Fruit fly (Drosophila melanogaster) whole organism, embryonic: ENCODE data around the gene Tom70.

Source experiments
- Abd-B ChIP-seq: fragments of 200-800 bp; sonication (Bioruptor generic); optimal IDR thresholded peaks from 2 replicates; lab custom pipeline; 2018; ENCODE audit warnings: missing biosample characterization, mild to moderate bottlenecking, missing genetic modification characterization, moderate library complexity
- Asciz ChIP-seq: fragments of 200-800 bp; sonication (Bioruptor generic); optimal IDR thresholded peaks from 2 replicates; lab custom pipeline; 2017; ENCODE audit warnings: missing biosample characterization, mild to moderate bottlenecking, missing genetic modification characterization, missing genetic modification reagents
- CG10654 ChIP-seq: fragments of 200-800 bp; sonication (Bioruptor generic); optimal IDR thresholded peaks from 2 replicates; lab custom pipeline; 2016; ENCODE audit warnings: missing biosample characterization, missing genetic modification characterization
- CG11695 ChIP-seq: fragments of 200-800 bp; sonication (Bioruptor generic); IDR thresholded peaks from 3 replicates; pipeline ENCODE4 v1.3.6; 2022; ENCODE audit warnings: missing biosample characterization, missing genetic modification characterization
- CG12769 ChIP-seq: fragments of 200-800 bp; sonication (Bioruptor generic); optimal IDR thresholded peaks from 2 replicates; lab custom pipeline; 2019; ENCODE audit warnings: missing biosample characterization, mild to moderate bottlenecking, missing genetic modification characterization, moderate library complexity
- CG13424 ChIP-seq: fragments of 200-800 bp; sonication (Bioruptor generic); optimal IDR thresholded peaks from 2 replicates; lab custom pipeline; 2019; ENCODE audit warnings: missing biosample characterization, mild to moderate bottlenecking, missing genetic modification characterization, moderate library complexity
- CG15514 ChIP-seq: fragments of 200-800 bp; sonication (Bioruptor generic); optimal IDR thresholded peaks from 3 replicates; lab custom pipeline; 2017; ENCODE audit warnings: missing biosample characterization, missing genetic modification characterization, mild to moderate bottlenecking, moderate library complexity, missing genetic modification reagents
- CG16815 ChIP-seq: fragments of 200-800 bp; sonication (Bioruptor generic); optimal IDR thresholded peaks from 3 replicates; lab custom pipeline; 2017; ENCODE audit warnings: missing biosample characterization, mild to moderate bottlenecking, missing genetic modification characterization
- CG2129 ChIP-seq: fragments of 200-800 bp; sonication (Bioruptor generic); IDR thresholded peaks from 2 replicates; pipeline ENCODE4 v1.3.6; 2022; ENCODE audit warnings: missing biosample characterization, missing genetic modification characterization; ENCODE audit not compliant: partially characterized antibody
- CG30431 ChIP-seq: fragments of 200-800 bp; sonication (Bioruptor generic); optimal IDR thresholded peaks from 2 replicates; lab custom pipeline; 2017; ENCODE audit warnings: missing biosample characterization, missing genetic modification characterization
- CG31388 ChIP-seq: fragments of 200-800 bp; sonication (Bioruptor generic); optimal IDR thresholded peaks from 2 replicates; lab custom pipeline; 2016; ENCODE audit warnings: missing biosample characterization, missing genetic modification characterization
- CG32532 ChIP-seq: fragments of 200-800 bp; sonication (Bioruptor generic); IDR thresholded peaks from 2 replicates; pipeline ENCODE4 v1.3.6; 2022; ENCODE audit warnings: missing biosample characterization, missing genetic modification characterization
- CG34422 ChIP-seq: fragments of 200-800 bp; sonication (Bioruptor generic); IDR thresholded peaks from 3 replicates; pipeline ENCODE4 v1.3.6; 2022; ENCODE audit warnings: missing biosample characterization, missing genetic modification characterization
- CG5245 ChIP-seq: fragments of 200-800 bp; sonication (Bioruptor generic); optimal IDR thresholded peaks from 3 replicates; lab custom pipeline; 2016; ENCODE audit warnings: missing biosample characterization, missing genetic modification characterization
- CG6175 ChIP-seq: fragments of 200-800 bp; sonication (Bioruptor generic); IDR thresholded peaks from 3 replicates; pipeline ENCODE4 v1.3.6; 2022; ENCODE audit warnings: missing biosample characterization, missing genetic modification characterization
- CG6854 ChIP-seq: fragments of 200-800 bp; sonication (Bioruptor generic); optimal IDR thresholded peaks from 3 replicates; lab custom pipeline; 2017; ENCODE audit warnings: missing biosample characterization, mild to moderate bottlenecking, missing genetic modification characterization
- CG8281 ChIP-seq: fragments of 200-800 bp; sonication (Bioruptor generic); optimal IDR thresholded peaks from 2 replicates; lab custom pipeline; 2018; ENCODE audit warnings: missing biosample characterization, mild to moderate bottlenecking, missing genetic modification characterization, moderate library complexity
- CG9609 ChIP-seq: fragments of 200-800 bp; sonication (Bioruptor generic); optimal IDR thresholded peaks from 3 replicates; lab custom pipeline; 2016; ENCODE audit warnings: missing biosample characterization, missing genetic modification characterization
- CG9727 ChIP-seq: fragments of 200-800 bp; sonication (Bioruptor generic); optimal IDR thresholded peaks from 3 replicates; lab custom pipeline; 2017; ENCODE audit warnings: missing biosample characterization, mild to moderate bottlenecking, missing genetic modification characterization
- CoRest ChIP-seq: fragments of 200-800 bp; sonication (Bioruptor generic); optimal IDR thresholded peaks from 3 replicates; lab custom pipeline; 2018; ENCODE audit warnings: missing biosample characterization, mild to moderate bottlenecking, missing genetic modification characterization, moderate library complexity
- Dfd ChIP-seq, 2 experiments: fragments of >200 bp; optimal IDR thresholded peaks; 2 replicates each; lab custom pipeline; 2017; ENCODE audit warnings: missing biosample characterization in 2 of 2, missing genetic modification characterization in 2 of 2
- Dip3 ChIP-seq: fragments of 200-800 bp; sonication (Bioruptor generic); optimal IDR thresholded peaks from 3 replicates; lab custom pipeline; 2016; ENCODE audit warnings: missing biosample characterization, missing genetic modification characterization
- Doc3 ChIP-seq: fragments of 200-800 bp; sonication (Bioruptor generic); IDR thresholded peaks from 3 replicates; pipeline ENCODE4 v1.3.6; 2022; ENCODE audit warnings: missing biosample characterization, missing genetic modification characterization; ENCODE audit not compliant: partially characterized antibody
- Eip74EF ChIP-seq, 2 experiments: fragments of 200-800 bp in 1 of 2; fragments of >200 bp in 1 of 2; sonication (Bioruptor generic) in 1 of 2; optimal IDR thresholded peaks; 2 replicates each; lab custom pipeline; 2017 to 2019; ENCODE audit warnings: missing biosample characterization in 2 of 2, missing genetic modification characterization in 2 of 2, mild to moderate bottlenecking in 1 of 2, moderate library complexity in 1 of 2
- Elba2 ChIP-seq: fragments of 200-800 bp; sonication (Bioruptor generic); optimal IDR thresholded peaks from 3 replicates; lab custom pipeline; 2016; ENCODE audit warnings: missing biosample characterization, missing genetic modification characterization
- Lpt ChIP-seq: fragments of >200 bp; optimal IDR thresholded peaks from 2 replicates; lab custom pipeline; 2018; ENCODE audit warnings: missing biosample characterization, missing genetic modification characterization
- Nf-YC ChIP-seq: fragments of 200-800 bp; optimal IDR thresholded peaks from 3 replicates; lab custom pipeline; 2019; ENCODE audit warnings: missing biosample characterization, mild to moderate bottlenecking, missing genetic modification characterization, moderate library complexity
- Side ChIP-seq: fragments of 200-800 bp; sonication (Bioruptor generic); optimal IDR thresholded peaks from 2 replicates; lab custom pipeline; 2016; ENCODE audit warnings: missing biosample characterization, missing genetic modification characterization
- ato ChIP-seq: fragments of 200-800 bp; sonication (Bioruptor generic); IDR thresholded peaks from 2 replicates; pipeline ENCODE4 v1.3.6; 2022; ENCODE audit warnings: missing biosample characterization, missing genetic modification characterization; ENCODE audit not compliant: partially characterized antibody
- ci ChIP-seq: fragments of 200-800 bp; sonication (Bioruptor generic); IDR thresholded peaks from 3 replicates; pipeline ENCODE4 v1.3.6; 2022; ENCODE audit warnings: missing biosample characterization, missing genetic modification characterization
- danr ChIP-seq: fragments of 200-800 bp; sonication (Bioruptor generic); IDR thresholded peaks from 2 replicates; pipeline ENCODE4 v1.3.6; 2022; ENCODE audit warnings: missing biosample characterization, missing genetic modification characterization
- fu2 ChIP-seq: fragments of 200-800 bp; sonication (Bioruptor generic); optimal IDR thresholded peaks from 2 replicates; lab custom pipeline; 2016; ENCODE audit warnings: missing biosample characterization, missing genetic modification characterization
- gem ChIP-seq: fragments of 200-800 bp; sonication (Bioruptor generic); optimal IDR thresholded peaks from 2 replicates; lab custom pipeline; 2019; ENCODE audit warnings: missing biosample characterization, mild to moderate bottlenecking, missing genetic modification characterization, moderate library complexity
- hb ChIP-seq: fragments of 200-800 bp; sonication (Bioruptor generic); IDR thresholded peaks from 3 replicates; pipeline ENCODE4 v1.3.6; 2022; ENCODE audit warnings: missing biosample characterization, missing genetic modification characterization; ENCODE audit not compliant: partially characterized antibody
- hkb ChIP-seq, 2 experiments: fragments of 200-800 bp in 1 of 2; fragments of >200 bp in 1 of 2; sonication (Bioruptor generic) in 1 of 2; IDR thresholded peaks in 1 of 2; optimal IDR thresholded peaks in 1 of 2; 2 replicates each; pipeline versions ENCODE4 v1.3.6 to Lab custom; 2017 to 2022; ENCODE audit warnings: missing biosample characterization in 1 of 2, missing genetic modification characterization in 1 of 2
- inv ChIP-seq: fragments of 200-800 bp; sonication (Bioruptor generic); IDR thresholded peaks from 2 replicates; pipeline ENCODE4 v1.3.6; 2022; ENCODE audit warnings: missing biosample characterization, missing genetic modification characterization; ENCODE audit not compliant: partially characterized antibody
- jing ChIP-seq: fragments of 200-800 bp; sonication (Bioruptor generic); optimal IDR thresholded peaks from 2 replicates; lab custom pipeline; 2018; ENCODE audit warnings: missing biosample characterization, mild to moderate bottlenecking, missing genetic modification characterization
- nmo ChIP-seq: fragments of 200-800 bp; sonication (Bioruptor generic); optimal IDR thresholded peaks from 2 replicates; lab custom pipeline; 2018; ENCODE audit warnings: missing biosample characterization, mild to moderate bottlenecking, missing genetic modification characterization, moderate library complexity
- nom ChIP-seq: fragments of 200-800 bp; sonication (Bioruptor generic); optimal IDR thresholded peaks from 2 replicates; lab custom pipeline; 2017; ENCODE audit warnings: missing biosample characterization, missing genetic modification characterization, mild to moderate bottlenecking, moderate library complexity, missing genetic modification reagents
- odd ChIP-seq: fragments of 200-800 bp; sonication (Bioruptor generic); optimal IDR thresholded peaks from 2 replicates; lab custom pipeline; 2017; ENCODE audit warnings: missing biosample characterization, mild to moderate bottlenecking, missing genetic modification characterization
- pan ChIP-seq, 4 experiments: fragments of >200 bp in 3 of 4; fragments of 200-800 bp in 1 of 4; sonication (Bioruptor generic) in 1 of 4; optimal IDR thresholded peaks in 3 of 4; IDR thresholded peaks in 1 of 4; 2 replicates each; pipeline versions ENCODE4 v1.3.6 to Lab custom; 2017 to 2022; ENCODE audit warnings: missing biosample characterization in 2 of 4, missing genetic modification characterization in 2 of 4, mixed read lengths in 1 of 4
- row ChIP-seq: fragments of 200-800 bp; sonication (Bioruptor generic); IDR thresholded peaks from 3 replicates; pipeline ENCODE4 v1.3.6; 2022; ENCODE audit warnings: missing biosample characterization, missing genetic modification characterization
- sd ChIP-seq: fragments of 200-800 bp; sonication (Bioruptor generic); optimal IDR thresholded peaks from 3 replicates; lab custom pipeline; 2018; ENCODE audit warnings: missing biosample characterization, mild to moderate bottlenecking, missing genetic modification characterization, moderate library complexity
- sr ChIP-seq: fragments of 200-800 bp; sonication (Bioruptor generic); IDR thresholded peaks from 3 replicates; pipeline ENCODE4 v1.3.6; 2022; ENCODE audit warnings: missing biosample characterization, missing genetic modification characterization
- tio ChIP-seq: fragments of 200-800 bp; sonication (Bioruptor generic); optimal IDR thresholded peaks from 2 replicates; lab custom pipeline; 2017; ENCODE audit warnings: missing biosample characterization, missing genetic modification characterization, inconsistent platforms
- unpg ChIP-seq: fragments of 200-800 bp; sonication (Bioruptor generic); optimal IDR thresholded peaks from 3 replicates; lab custom pipeline; 2018; ENCODE audit warnings: missing biosample characterization, mild to moderate bottlenecking, missing genetic modification characterization, moderate library complexity
- vvl ChIP-seq: fragments of 200-800 bp; sonication (Bioruptor generic); IDR thresholded peaks from 2 replicates; pipeline ENCODE4 v1.3.6; 2022; ENCODE audit warnings: missing biosample characterization, missing genetic modification characterization
- zfh1 ChIP-seq: fragments of 200-800 bp; sonication (Bioruptor generic); IDR thresholded peaks from 3 replicates; pipeline ENCODE4 v1.3.6; 2022; ENCODE audit warnings: missing biosample characterization, missing genetic modification characterization

The Tom70 gene

DNA sequence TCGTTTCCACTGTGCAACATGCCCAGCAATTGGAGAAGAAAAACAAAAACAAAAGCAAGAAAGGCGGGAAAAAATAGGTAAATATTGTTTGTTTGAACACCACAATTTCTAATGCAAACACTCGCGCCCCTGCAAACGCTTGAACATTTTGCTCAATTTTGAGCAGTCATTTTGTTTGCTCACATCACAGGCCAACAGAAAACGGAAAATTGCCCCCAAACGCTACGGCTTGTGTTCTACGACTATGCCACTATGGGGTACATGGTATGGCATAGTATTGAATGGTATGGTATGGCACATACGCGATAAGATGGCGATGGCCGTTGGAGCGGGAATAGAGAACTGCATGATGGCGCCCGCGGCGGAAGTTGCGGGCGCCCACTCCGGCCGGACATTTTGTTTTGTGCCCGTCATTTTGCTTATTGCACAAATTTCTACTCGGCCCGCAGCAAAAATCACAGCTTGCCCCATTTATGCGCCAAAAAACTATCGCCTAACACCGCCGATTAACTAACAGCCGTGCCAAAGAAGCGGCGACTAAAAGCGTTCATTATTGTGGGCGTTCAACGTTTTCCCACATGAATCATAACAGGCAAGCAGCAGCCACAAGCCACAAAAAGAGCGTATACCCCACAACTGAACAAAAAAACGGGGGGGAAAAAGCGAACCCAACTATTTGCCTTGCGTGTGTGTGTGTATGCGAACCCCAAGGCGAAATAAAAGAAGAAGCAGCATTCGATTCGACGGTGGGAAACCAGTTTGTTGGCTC is 33.9 kb downstream of the Tom70 start (continued):
- TF ChIP-seq CG2129 (GFP tag; lab: Robert Waterston, UW) (no peak), CG31388 (GFP tag; lab: Kevin White, UChicago) (no peak), CG15514 (GFP tag; lab: Kevin White, UChicago) (peak; percentile 29), Nf-YC (tag; lab: Kevin White, UChicago) (no peak), CoRest (tag; lab: Kevin White, UChicago) (peak; percentile 50), Asciz (GFP tag; lab: Kevin White, UChicago) (peak; percentile 85), CG8281 (tag; lab: Kevin White, UChicago) (peak; percentile 33), CG5245 (GFP tag; lab: Kevin White, UChicago) (no peak), inv (GFP tag; lab: Robert Waterston, UW) (no peak), CG30431 (GFP tag; lab: Kevin White, UChicago) (no peak), row (GFP tag; lab: Robert Waterston, UW) (no peak), CG6175 (no peak), zfh1 (GFP tag; lab: Robert Waterston, UW) (no peak), Dfd (GFP tag; optimal IDR thresholded peaks at IDR 0.05; lab: Kevin White, UChicago) (no peak), CG32532 (GFP tag; lab: Robert Waterston, UW) (no peak), hb (GFP tag; lab: Robert Waterston, UW) (no peak), sr (GFP tag; lab: Robert Waterston, UW) (no peak), Eip74EF (GFP tag; optimal IDR thresholded peaks at IDR 0.05; lab: Kevin White, UChicago) (peak in 1 of 2 experiments; percentile 38), CG13424 (tag; lab: Kevin White, UChicago) (peak; percentile 76), CG9727 (GFP tag; lab: Kevin White, UChicago) (peak; percentile 70), CG11695 (GFP tag; lab: Robert Waterston, UW) (no peak), Dip3 (GFP tag; lab: Kevin White, UChicago) (peak; percentile 37), jing (GFP tag; lab: Kevin White, UChicago) (no peak), vvl (no peak), gem (peak; percentile 77), CG6854 (peak; percentile 77), sd (tag; lab: Kevin White, UChicago) (peak; percentile 100), CG12769 (tag; lab: Kevin White, UChicago) (peak; percentile 91), ato (no peak), CG34422 (no peak), Abd-B (no peak), Lpt (no peak), nmo (GFP tag; lab: Kevin White, UChicago) (no peak), pan (optimal IDR thresholded peaks at IDR 0.05; lab: Kevin White, UChicago) (no peak), pan (GFP tag; optimal IDR thresholded peaks at IDR 0.05 in 1 of 2, IDR thresholded peaks at IDR 0.05 in 1 of 2) (no peak), tio (GFP tag; lab: Kevin White, UChicago) (no peak), odd (GFP tag; lab: Kevin White, UChicago) (peak; percentile 89), Side (peak; percentile 63), fu2 (GFP tag; lab: Kevin White, UChicago) (no peak), nom (GFP tag; lab: Kevin White, UChicago) (no peak), unpg (peak; percentile 70), CG9609 (GFP tag; lab: Kevin White, UChicago) (peak; percentile 18), CG10654 (peak; percentile 32), hkb (optimal IDR thresholded peaks at IDR 0.05; lab: Kevin White, UChicago) (no peak), hkb (GFP tag; IDR thresholded peaks at IDR 0.05; lab: Robert Waterston, UW) (no peak), ci (GFP tag; lab: Robert Waterston, UW) (no peak), Elba2 (GFP tag; lab: Kevin White, UChicago) (no peak), Doc3 (GFP tag; lab: Robert Waterston, UW) (no peak), CG16815 (GFP tag; lab: Kevin White, UChicago) (no peak), danr (GFP tag; lab: Robert Waterston, UW) (no peak)
